Worm (Caenorhabditis elegans) whole organism, midembryonic: Measurements from ENCODE around the gene chil-5.
"Not testable (repeated sequence)": the region's sequence is repeated elsewhere in the genome, so short reads cannot be mapped to it uniquely, and the experiment has no call there.

Experiments used
- T22C8.4 ChIP-seq: fragments of 200-800 bp; sonication (Bioruptor generic); IDR thresholded peaks from 2 replicates; pipeline ENCODE4 v1.3.6; 2022; ENCODE audit warnings: missing genetic modification characterization, missing compliant biosample characterization
- cog-1 ChIP-seq: sonication (generic microtip); optimal IDR thresholded peaks from 2 replicates; lab custom pipeline; 2016; ENCODE audit warnings: missing genetic modification characterization, missing compliant biosample characterization
- flt-1 ChIP-seq: fragments of 200-800 bp; sonication (Bioruptor generic); IDR thresholded peaks from 2 replicates; pipeline ENCODE4 v1.3.6; 2022; ENCODE audit warnings: missing genetic modification characterization, missing compliant biosample characterization
- klf-2 ChIP-seq: fragments of 200-800 bp; sonication (Bioruptor generic); conservative IDR thresholded peaks from 2 replicates; pipeline ENCODE4 v1.3.6; 2022; ENCODE audit warnings: missing genetic modification reagents, missing genetic modification characterization, missing compliant biosample characterization
- med-1 ChIP-seq: sonication (generic microtip); optimal IDR thresholded peaks from 2 replicates; lab custom pipeline; 2017; ENCODE audit warnings: missing genetic modification characterization, mild to moderate bottlenecking, missing compliant biosample characterization, antibody characterized with exemption, missing genetic modification reagents; ENCODE audit not compliant: insufficient read depth
- ref-1 ChIP-seq: fragments of 200-800 bp; sonication (Bioruptor generic); conservative IDR thresholded peaks from 2 replicates; pipeline ENCODE4 v1.3.6; 2022; ENCODE audit warnings: missing genetic modification reagents, missing genetic modification characterization, missing compliant biosample characterization
- tab-1 ChIP-seq: fragments of 200-800 bp; sonication (Bioruptor generic); IDR thresholded peaks from 2 replicates; pipeline ENCODE4 v1.3.6; 2022; ENCODE audit warnings: missing genetic modification characterization, missing compliant biosample characterization
- ztf-23 ChIP-seq: fragments of 200-800 bp; sonication (Bioruptor generic); IDR thresholded peaks from 2 replicates; pipeline ENCODE4 v1.3.6; 2022; ENCODE audit warnings: missing genetic modification reagents, missing genetic modification characterization, missing compliant biosample characterization
- ztf-29 ChIP-seq: fragments of 200-800 bp; sonication (Bioruptor generic); IDR thresholded peaks from 2 replicates; pipeline ENCODE4 v1.3.6; 2022; ENCODE audit warnings: missing genetic modification reagents, missing genetic modification characterization, missing compliant biosample characterization

DNA sequence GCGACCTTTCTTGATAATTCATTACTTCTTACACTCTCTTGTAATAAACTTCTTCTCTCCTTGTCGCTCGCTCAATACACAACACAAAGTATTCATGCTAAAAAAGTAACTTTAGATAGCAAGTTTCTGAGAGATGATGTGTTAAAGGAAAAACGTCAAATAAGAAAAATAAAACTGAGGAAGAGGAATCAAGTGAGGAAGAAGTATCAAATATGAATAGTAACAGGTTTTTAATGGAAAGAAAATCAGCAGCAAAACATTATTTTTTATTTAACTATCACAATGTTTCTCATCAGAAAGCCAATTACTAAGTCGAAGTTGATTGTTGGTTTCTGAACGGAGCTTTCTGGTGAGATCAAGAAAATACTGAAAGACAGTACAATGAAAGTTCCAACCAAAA is 6.9 kb upstream of the chil-5 start, which contains the start of gene chil-1:
- TF ChIP-seq cog-1 (tag; lab: Kevin White, UChicago); ztf-23 (GFP tag; lab: Robert Waterston, UW); flt-1 (GFP tag; lab: Robert Waterston, UW); med-1 (GFP tag; lab: Kevin White, UChicago); tab-1; klf-2; ref-1 (GFP tag; lab: Robert Waterston, UW); ztf-29 (GFP tag; lab: Robert Waterston, UW); T22C8.4 (GFP tag; lab: Robert Waterston, UW): not testable (repeated sequence)
